Worm (Caenorhabditis elegans) whole organism, mixed stage, embryonic: ENCODE data around the gene R04D3.4.
A peak's percentile ranks its signal among the peaks of the same experiment; 100 is the strongest.

Source experiments
- M03D4.4 ChIP-seq: sonication (generic microtip); optimal IDR thresholded peaks from 2 replicates; lab custom pipeline; 2017; ENCODE audit warnings: mild to moderate bottlenecking, missing genetic modification characterization, missing compliant biosample characterization
- bed-3 ChIP-seq: fragments of 200-800 bp; sonication (Bioruptor generic); optimal IDR thresholded peaks from 3 replicates; lab custom pipeline; 2018; ENCODE audit warnings: mild to moderate bottlenecking, missing genetic modification characterization, moderate library complexity, missing compliant biosample characterization
- blmp-1 ChIP-seq: fragments of 150-350 bp; optimal IDR thresholded peaks from 2 replicates; lab custom pipeline; 2014; ENCODE audit warnings: missing biosample characterization, missing genetic modification characterization
- ceh-39 ChIP-seq: fragments of 150-350 bp; optimal IDR thresholded peaks from 2 replicates; lab custom pipeline; 2014; ENCODE audit warnings: missing biosample characterization, missing genetic modification characterization
- ceh-43 ChIP-seq: fragments of 200-800 bp; sonication (Bioruptor generic); optimal IDR thresholded peaks from 2 replicates; lab custom pipeline; 2018; ENCODE audit warnings: mild to moderate bottlenecking, missing genetic modification characterization, moderate library complexity, missing compliant biosample characterization
- ceh-83 ChIP-seq: fragments of 200-800 bp; sonication (Bioruptor generic); optimal IDR thresholded peaks from 2 replicates; lab custom pipeline; 2018; ENCODE audit warnings: mild to moderate bottlenecking, missing genetic modification characterization, missing compliant biosample characterization
- ces-1 ChIP-seq: fragments of 150-350 bp; optimal IDR thresholded peaks from 2 replicates; lab custom pipeline; 2014; ENCODE audit warnings: missing biosample characterization, missing genetic modification reagents, missing genetic modification characterization
- cnd-1 ChIP-seq: fragments of 200-800 bp; sonication (Bioruptor generic); optimal IDR thresholded peaks from 2 replicates; lab custom pipeline; 2018; ENCODE audit warnings: mild to moderate bottlenecking, missing genetic modification characterization, missing compliant biosample characterization
- drap-1 ChIP-seq: fragments of 200-800 bp; sonication (Bioruptor generic); optimal IDR thresholded peaks from 3 replicates; lab custom pipeline; 2018; ENCODE audit warnings: mild to moderate bottlenecking, missing genetic modification characterization, missing compliant biosample characterization
- elt-1 ChIP-seq: sonication (generic microtip); optimal IDR thresholded peaks from 2 replicates; lab custom pipeline; 2017; ENCODE audit warnings: missing genetic modification characterization, mild to moderate bottlenecking, missing compliant biosample characterization, antibody characterized with exemption, moderate library complexity, borderline replicate concordance; ENCODE audit not compliant: insufficient read depth
- elt-3 ChIP-seq: fragments of 150-350 bp; optimal IDR thresholded peaks from 2 replicates; lab custom pipeline; 2014; ENCODE audit warnings: missing biosample characterization, missing genetic modification characterization
- flh-1 ChIP-seq: fragments of 200-800 bp; sonication (Bioruptor generic); optimal IDR thresholded peaks from 2 replicates; lab custom pipeline; 2018; ENCODE audit warnings: mild to moderate bottlenecking, missing genetic modification characterization, moderate library complexity, missing compliant biosample characterization
- ham-2 ChIP-seq: fragments of 200-800 bp; sonication (Bioruptor generic); optimal IDR thresholded peaks from 2 replicates; lab custom pipeline; 2018; ENCODE audit warnings: mild to moderate bottlenecking, missing genetic modification characterization, missing compliant biosample characterization
- hlh-1 ChIP-seq: fragments of 150-350 bp; optimal IDR thresholded peaks from 2 replicates; lab custom pipeline; 2014; ENCODE audit warnings: missing biosample characterization, missing genetic modification reagents, missing genetic modification characterization
- lin-13 ChIP-seq: fragments of 150-350 bp; optimal IDR thresholded peaks from 2 replicates; lab custom pipeline; 2014; ENCODE audit warnings: missing biosample characterization, missing genetic modification characterization
- lin-32 ChIP-seq: fragments of 200-800 bp; sonication (Bioruptor generic); optimal IDR thresholded peaks from 2 replicates; lab custom pipeline; 2018; ENCODE audit warnings: mild to moderate bottlenecking, missing genetic modification characterization, missing compliant biosample characterization
- lsy-2 ChIP-seq: fragments of 150-350 bp; optimal IDR thresholded peaks from 2 replicates; lab custom pipeline; 2014; ENCODE audit warnings: missing biosample characterization, missing genetic modification characterization
- mab-5 ChIP-seq: fragments of 150-350 bp; optimal IDR thresholded peaks from 2 replicates; lab custom pipeline; 2014; ENCODE audit warnings: missing biosample characterization, missing genetic modification characterization
- mep-1 ChIP-seq: fragments of 150-350 bp; optimal IDR thresholded peaks from 2 replicates; lab custom pipeline; 2017; ENCODE audit warnings: missing biosample characterization, missing genetic modification reagents, missing genetic modification characterization, inconsistent platforms
- mls-2 ChIP-seq: sonication (generic microtip); optimal IDR thresholded peaks from 2 replicates; lab custom pipeline; 2016; ENCODE audit warnings: mild to moderate bottlenecking, missing genetic modification characterization, moderate library complexity, missing compliant biosample characterization
- nhr-12 ChIP-seq: fragments of 150-350 bp; optimal IDR thresholded peaks from 2 replicates; lab custom pipeline; 2014; ENCODE audit warnings: missing biosample characterization, missing genetic modification characterization
- nhr-2 ChIP-seq: fragments of 150-350 bp; optimal IDR thresholded peaks from 2 replicates; lab custom pipeline; 2014; ENCODE audit warnings: missing biosample characterization, missing genetic modification characterization
- nhr-237 ChIP-seq: fragments of 150-350 bp; optimal IDR thresholded peaks from 2 replicates; lab custom pipeline; 2014; ENCODE audit warnings: missing biosample characterization, missing genetic modification characterization
- nhr-28 ChIP-seq: fragments of 150-350 bp; optimal IDR thresholded peaks from 2 replicates; lab custom pipeline; 2014; ENCODE audit warnings: missing biosample characterization, missing genetic modification characterization
- nhr-76 ChIP-seq: sonication (generic microtip); optimal IDR thresholded peaks from 2 replicates; lab custom pipeline; 2017; ENCODE audit warnings: missing biosample characterization, missing genetic modification characterization
- pha-4 ChIP-seq: fragments of 150-350 bp; optimal IDR thresholded peaks from 2 replicates; lab custom pipeline; 2018; ENCODE audit warnings: missing biosample characterization, missing genetic modification reagents, missing genetic modification characterization
- sem-2 ChIP-seq: fragments of 200-800 bp; sonication (Bioruptor generic); optimal IDR thresholded peaks from 2 replicates; lab custom pipeline; 2018; ENCODE audit warnings: mild to moderate bottlenecking, missing genetic modification characterization, missing compliant biosample characterization
- snpc-4 ChIP-seq: fragments of 150-350 bp; optimal IDR thresholded peaks from 2 replicates; lab custom pipeline; 2014; ENCODE audit warnings: missing biosample characterization, missing genetic modification characterization
- sptf-1 ChIP-seq: sonication (generic microtip); optimal IDR thresholded peaks from 2 replicates; lab custom pipeline; 2017; ENCODE audit warnings: mild to moderate bottlenecking, missing genetic modification characterization, moderate library complexity, missing compliant biosample characterization
- tbx-8 ChIP-seq: fragments of 200-800 bp; sonication (Bioruptor generic); optimal IDR thresholded peaks from 2 replicates; lab custom pipeline; 2018; ENCODE audit warnings: mild to moderate bottlenecking, missing genetic modification characterization, moderate library complexity, missing compliant biosample characterization
- unc-120 ChIP-seq: sonication (generic microtip); optimal IDR thresholded peaks from 2 replicates; lab custom pipeline; 2017; ENCODE audit warnings: missing genetic modification characterization, missing compliant biosample characterization; ENCODE audit not compliant: poor library complexity, severe bottlenecking
- unc-39 ChIP-seq: fragments of 150-350 bp; optimal IDR thresholded peaks from 2 replicates; lab custom pipeline; 2014; ENCODE audit warnings: missing biosample characterization, missing genetic modification characterization
- unc-62 ChIP-seq: fragments of 150-350 bp; optimal IDR thresholded peaks from 2 replicates; lab custom pipeline; 2014; ENCODE audit warnings: missing biosample characterization, missing genetic modification reagents, missing genetic modification characterization
- zip-8 ChIP-seq: fragments of 150-350 bp; optimal IDR thresholded peaks from 2 replicates; lab custom pipeline; 2014; ENCODE audit warnings: missing biosample characterization, missing genetic modification characterization
- ztf-11 ChIP-seq: fragments of 150-350 bp; optimal IDR thresholded peaks from 2 replicates; lab custom pipeline; 2014; ENCODE audit warnings: missing biosample characterization, missing genetic modification characterization

The R04D3.4 gene

ce11 chrX:13262195-13262594 lies 26.4 kb downstream of the R04D3.4 start, which contains the start of gene K09A11.1:
TSS of gene K09A11.1 (plus strand) at chrX:13262495.
- TF ChIP-seq ceh-83 (GFP tag; lab: Kevin White, UChicago) (no peak), tbx-8 (no peak), nhr-12 (no peak), lin-13 (tag; lab: Kevin White, UChicago) (no peak), ceh-43 (GFP tag; lab: Kevin White, UChicago) (no peak), blmp-1 (no peak), cnd-1 (tag; lab: Kevin White, UChicago) (no peak), bed-3 (GFP tag; lab: Kevin White, UChicago) (no peak), unc-62 (GFP tag; lab: Kevin White, UChicago) (no peak), ceh-39 (tag; lab: Kevin White, UChicago) (no peak), mab-5 (tag; lab: Kevin White, UChicago) (no peak), lin-32 (no peak), flh-1 (GFP tag; lab: Kevin White, UChicago) (no peak), pha-4 (tag; lab: Kevin White, UChicago) (no peak), elt-1 (tag; lab: Kevin White, UChicago) (no peak), nhr-237 (no peak), ham-2 (no peak), lsy-2 (tag; lab: Kevin White, UChicago) (no peak)

DNA sequence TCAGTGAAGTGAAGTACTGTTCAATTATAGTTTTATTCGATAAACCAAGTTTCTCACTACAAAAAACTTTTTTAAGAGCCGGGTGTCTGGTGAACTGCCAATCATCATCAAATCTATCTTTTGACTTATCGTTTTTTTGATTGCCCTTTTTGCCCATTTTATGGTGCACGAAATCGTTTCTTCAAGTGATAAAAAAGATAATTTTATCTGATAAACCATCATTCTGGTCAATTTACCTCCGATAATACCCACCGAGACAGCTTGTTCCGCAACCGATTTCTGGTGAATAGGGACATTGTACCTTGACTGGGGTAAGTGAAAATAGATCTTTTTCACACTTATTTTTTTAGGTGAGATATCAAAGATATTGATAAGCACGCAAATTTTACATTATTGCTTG lies 31.0 kb downstream of the R04D3.4 start, which contains the start of gene K08H2.10:
TSS of gene K08H2.10 (plus strand) at position 230 of the 400 bp plus-strand sequence.
- TF ChIP-seq mls-2 (tag; lab: Kevin White, UChicago) (no peak), ceh-39 (tag; lab: Kevin White, UChicago) (no peak), sem-2 (no peak)

- TF ChIP-seq nhr-76 (tag; lab: Kevin White, UChicago) (no peak), tbx-8 (no peak), lin-13 (tag; lab: Kevin White, UChicago) (no peak), mep-1 (tag; lab: Kevin White, UChicago) (no peak), nhr-237 (no peak), zip-8 (tag; lab: Kevin White, UChicago) (no peak), lsy-2 (tag; lab: Kevin White, UChicago) (no peak), mab-5 (tag; lab: Kevin White, UChicago) (no peak), elt-1 (tag; lab: Kevin White, UChicago) (no peak), blmp-1 (no peak), ztf-11 (tag; lab: Kevin White, UChicago) (no peak), sem-2 (no peak), unc-120 (tag; lab: Kevin White, UChicago) (no peak), pha-4 (tag; lab: Kevin White, UChicago) (no peak), drap-1 (no peak), ceh-43 (GFP tag; lab: Kevin White, UChicago) (no peak), unc-62 (GFP tag; lab: Kevin White, UChicago) (no peak)
These were observed 36.6 kb downstream of the R04D3.4 start, which contains the start of gene nhr-32 for ce11 chrX:13251914-13252434. TSS of gene nhr-32 (plus strand) at chrX:13251964.

DNA sequence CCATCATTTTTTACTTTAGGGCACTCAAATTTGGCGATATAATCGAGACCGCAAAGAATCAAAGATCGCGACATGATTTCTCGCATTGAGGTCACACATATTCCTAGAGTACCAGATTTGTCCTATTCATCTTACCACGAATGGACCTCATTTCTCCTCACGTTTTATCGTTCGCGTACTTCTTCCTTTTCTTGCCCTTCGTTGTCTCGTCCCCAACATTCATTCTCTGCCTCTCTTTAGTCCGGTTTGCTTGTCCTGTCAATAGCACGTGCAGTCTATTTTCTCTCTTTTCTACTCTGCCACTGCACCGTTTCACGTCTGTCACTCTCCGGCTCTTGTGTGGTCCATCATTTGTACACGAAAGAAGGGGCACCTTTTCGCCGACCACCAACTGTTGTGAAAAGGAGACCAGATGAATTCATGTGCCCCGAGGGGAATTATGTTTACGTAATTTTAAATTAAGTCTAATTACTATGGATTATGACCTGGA lies 37.2 kb downstream of the R04D3.4 start:
- TF ChIP-seq hlh-1 (tag; lab: Kevin White, UChicago) (peak; percentile 94), flh-1 (GFP tag; lab: Kevin White, UChicago) (no peak), ceh-43 (GFP tag; lab: Kevin White, UChicago) (peak; percentile 7), nhr-2 (tag; lab: Kevin White, UChicago) (peak; percentile 63), sptf-1 (tag; lab: Kevin White, UChicago) (peak; percentile 22), ztf-11 (tag; lab: Kevin White, UChicago) (no peak), lin-13 (tag; lab: Kevin White, UChicago) (peak; percentile 41), mab-5 (tag; lab: Kevin White, UChicago) (no peak), nhr-237 (peak; percentile 29), elt-3 (tag; lab: Kevin White, UChicago) (no peak), ces-1 (GFP tag; lab: Kevin White, UChicago) (peak; percentile 86), lin-32 (no peak), ceh-83 (GFP tag; lab: Kevin White, UChicago) (no peak), mep-1 (tag; lab: Kevin White, UChicago) (peak; percentile 85), bed-3 (GFP tag; lab: Kevin White, UChicago) (no peak), cnd-1 (tag; lab: Kevin White, UChicago) (no peak), ham-2 (peak; percentile 43), zip-8 (tag; lab: Kevin White, UChicago) (no peak), M03D4.4 (tag; lab: Kevin White, UChicago) (no peak), mls-2 (tag; lab: Kevin White, UChicago) (peak; percentile 64), nhr-12 (no peak), unc-39 (tag; lab: Kevin White, UChicago) (no peak), tbx-8 (no peak), elt-1 (tag; lab: Kevin White, UChicago) (peak; percentile 76), lsy-2 (tag; lab: Kevin White, UChicago) (no peak), sem-2 (no peak), unc-62 (GFP tag; lab: Kevin White, UChicago) (peak; percentile 81), snpc-4 (tag; lab: Kevin White, UChicago) (no peak), unc-120 (tag; lab: Kevin White, UChicago) (peak; percentile 76), blmp-1 (no peak), ceh-39 (tag; lab: Kevin White, UChicago) (no peak), nhr-76 (tag; lab: Kevin White, UChicago) (no peak), nhr-28 (tag; lab: Kevin White, UChicago) (no peak), drap-1 (peak; percentile 3), pha-4 (tag; lab: Kevin White, UChicago) (peak; percentile 72)
